Comparison of ENCODE assay signal across 2 worm cellular contexts in the genomic region with DNA sequence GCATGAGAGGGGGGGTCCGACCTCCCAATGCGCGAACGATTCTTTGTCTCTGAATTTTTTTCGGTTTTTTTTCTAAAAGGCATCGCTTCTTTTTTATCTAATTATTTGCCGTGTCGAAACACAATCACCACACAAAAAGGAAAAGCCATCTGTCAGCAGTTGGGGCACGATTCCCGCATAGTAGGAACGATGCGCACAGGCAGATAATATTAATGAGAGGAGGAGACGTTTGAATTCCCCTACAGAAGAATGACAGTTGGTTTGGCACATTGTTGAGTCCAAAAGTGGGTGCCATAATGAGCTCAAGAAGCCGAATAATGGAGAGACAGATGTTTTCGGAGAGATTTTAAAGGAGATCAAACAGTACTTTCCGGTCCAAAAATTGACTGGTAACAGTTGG.
TF ChIP-seq lines count a peak whose summit lies in the region.

No protein-coding gene starts in this region.

TF ChIP-seq in whole organism, midembryonic, 9 proteins besides CTCF, POLR2A, EP300 and RAD21:
- TF ChIP-seq ref-1 (GFP tag; conservative IDR thresholded peaks at IDR 0.05; lab: Robert Waterston, UW) (no peak), flt-1 (GFP tag; IDR thresholded peaks at IDR 0.05; lab: Robert Waterston, UW) (no peak), med-1 (GFP tag; optimal IDR thresholded peaks at IDR 0.05; lab: Kevin White, UChicago; ENCODE audit: insufficient read depth) (no peak), tab-1 (GFP tag; IDR thresholded peaks at IDR 0.05; lab: Robert Waterston, UW) (0 out of 2 replicates have a peak, but pooled peaks have one; percentile 45)

TF ChIP-seq in whole organism, mixed stage, embryonic, 35 proteins besides CTCF, POLR2A, EP300 and RAD21:
- TF ChIP-seq ces-1 (GFP tag; optimal IDR thresholded peaks at IDR 0.05; lab: Kevin White, UChicago) (no peak), zip-8 (tag; optimal IDR thresholded peaks at IDR 0.05; lab: Kevin White, UChicago) (peak; percentile 15), cnd-1 (tag; optimal IDR thresholded peaks at IDR 0.05; lab: Kevin White, UChicago) (peak; percentile 47), lin-32 (GFP tag; optimal IDR thresholded peaks at IDR 0.05; lab: Kevin White, UChicago) (peak; percentile 90), ceh-83 (GFP tag; optimal IDR thresholded peaks at IDR 0.05; lab: Kevin White, UChicago) (no peak), ceh-43 (GFP tag; optimal IDR thresholded peaks at IDR 0.05; lab: Kevin White, UChicago) (no peak), nhr-2 (tag; optimal IDR thresholded peaks at IDR 0.05; lab: Kevin White, UChicago) (peak; percentile 58), elt-3 (tag; optimal IDR thresholded peaks at IDR 0.05; lab: Kevin White, UChicago) (no peak), mls-2 (tag; optimal IDR thresholded peaks at IDR 0.05; lab: Kevin White, UChicago) (no peak), mab-5 (tag; optimal IDR thresholded peaks at IDR 0.05; lab: Kevin White, UChicago) (no peak), ham-2 (GFP tag; optimal IDR thresholded peaks at IDR 0.05; lab: Kevin White, UChicago) (no peak), hlh-1 (tag; optimal IDR thresholded peaks at IDR 0.05; lab: Kevin White, UChicago) (no peak), lsy-2 (tag; optimal IDR thresholded peaks at IDR 0.05; lab: Kevin White, UChicago) (no peak)
